Fruit fly (Drosophila melanogaster): ENCODE data around the gene Hakai.

Gene Hakai

dm6 chr2L:19576299-19576971 is 5.8 kb downstream of the Hakai start (continued):
- TF ChIP-seq CG8290 (GFP tag; optimal IDR thresholded peaks at IDR 0.05) = no peak
- peak in 1 of 2 experiments; percentile 11 for TF ChIP-seq CG8290 (tag; optimal IDR thresholded peaks at IDR 0.05)
- no peak for TF ChIP-seq dmrt11E (tag; optimal IDR thresholded peaks at IDR 0.05)
- TF ChIP-seq CG14441 (GFP tag; IDR thresholded peaks at IDR 0.05) = no peak
- TF ChIP-seq CG12391 (tag; optimal IDR thresholded peaks at IDR 0.05) = no peak
- no peak for TF ChIP-seq E2f2 (GFP tag; IDR thresholded peaks at IDR 0.05)
- TF ChIP-seq CG9876 (GFP tag; optimal IDR thresholded peaks at IDR 0.05) = no peak
- TF ChIP-seq CG5245 (GFP tag; optimal IDR thresholded peaks at IDR 0.05) = no peak
- no peak for TF ChIP-seq fd96Cb (tag; optimal IDR thresholded peaks at IDR 0.05)
- TF ChIP-seq Meics (GFP tag; optimal IDR thresholded peaks at IDR 0.05) = no peak
- TF ChIP-seq bsh (GFP tag; optimal IDR thresholded peaks at IDR 0.05) = peak in 1 of 2 experiments; percentile 1
- no peak for TF ChIP-seq CG12299 (tag; optimal IDR thresholded peaks at IDR 0.05)
- no peak for TF ChIP-seq CG17359 (tag; optimal IDR thresholded peaks at IDR 0.05)
- TF ChIP-seq CG34224 (GFP tag; IDR thresholded peaks at IDR 0.05; ENCODE audit: partially characterized antibody) = peak; percentile 38; the same call in 1 of the 3 replicates
- TF ChIP-seq Atf-2 (GFP tag; optimal IDR thresholded peaks at IDR 0.05) = no peak
- TF ChIP-seq Opbp (GFP tag; IDR thresholded peaks at IDR 0.05; ENCODE audit: partially characterized antibody) = no peak
- TF ChIP-seq CTCF (GFP tag; optimal IDR thresholded peaks at IDR 0.05) = no peak
- no peak for TF ChIP-seq rib (GFP tag; IDR thresholded peaks at IDR 0.05)
- peak; percentile 83 for TF ChIP-seq CG3065 (GFP tag; optimal IDR thresholded peaks at IDR 0.05)
- peak; percentile 10 for TF ChIP-seq pnt (GFP tag; optimal IDR thresholded peaks at IDR 0.05)
- no peak for TF ChIP-seq CG4360 (GFP tag; IDR thresholded peaks at IDR 0.05)
- TF ChIP-seq CG10147 (GFP tag; optimal IDR thresholded peaks at IDR 0.05) = no peak
- peak; percentile 9 for TF ChIP-seq CG2116 (GFP tag; optimal IDR thresholded peaks at IDR 0.05)
- no peak for TF ChIP-seq usp (GFP tag; optimal IDR thresholded peaks at IDR 0.05)
- TF ChIP-seq lbe (GFP tag; optimal IDR thresholded peaks at IDR 0.05) = peak; percentile 38
- no peak for TF ChIP-seq Chrac-16 (GFP tag; optimal IDR thresholded peaks at IDR 0.05)
- no peak for TF ChIP-seq CG15073 (GFP tag; optimal IDR thresholded peaks at IDR 0.05)

- TF ChIP-seq rib (GFP tag; IDR thresholded peaks at IDR 0.05) (no peak; the same call in 1 of the 2 replicates), Stat92E (GFP tag; optimal IDR thresholded peaks at IDR 0.05) (no peak), CG6791 (GFP tag; IDR thresholded peaks at IDR 0.05; ENCODE audit: partially characterized antibody) (0 out of 3 replicates have a peak, but pooled peaks have one; percentile 14), CG17186 (GFP tag; optimal IDR thresholded peaks at IDR 0.05) (peak; percentile 84), CG10654 (GFP tag; optimal IDR thresholded peaks at IDR 0.05) (peak; percentile 96), az2 (GFP tag; optimal IDR thresholded peaks at IDR 0.05) (peak; percentile 97), Fer2 (tag; optimal IDR thresholded peaks at IDR 0.05) (peak; percentile 83), CG2199 (GFP tag; IDR thresholded peaks at IDR 0.05) (peak; percentile 58; the same call in 1 of the 3 replicates), Taf1 (GFP tag; IDR thresholded peaks at IDR 0.05) (peak; percentile 87), CG1792 (GFP tag; optimal IDR thresholded peaks at IDR 0.05) (peak; percentile 94), CG11504 (tag; optimal IDR thresholded peaks at IDR 0.05) (peak; percentile 96), CG10321 (GFP tag; IDR thresholded peaks at IDR 0.05) (peak; percentile 48), gce (GFP tag; IDR thresholded peaks at IDR 0.05) (peak; percentile 57), Xrp1 (GFP tag; IDR thresholded peaks at IDR 0.05) (peak; percentile 94), Meics (GFP tag; optimal IDR thresholded peaks at IDR 0.05) (peak; percentile 98), gcm2 (GFP tag; optimal IDR thresholded peaks at IDR 0.05) (peak; percentile 87), CG18764 (GFP tag; optimal IDR thresholded peaks at IDR 0.05) (peak; percentile 96), Dek (tag; optimal IDR thresholded peaks at IDR 0.05) (peak; percentile 95), nom (GFP tag; optimal IDR thresholded peaks at IDR 0.05) (peak; percentile 74), knrl (GFP tag; IDR thresholded peaks at IDR 0.05; ENCODE audit: partially characterized antibody) (no peak), ken (GFP tag; IDR thresholded peaks at IDR 0.05) (peak; percentile 89), da (GFP tag; optimal IDR thresholded peaks at IDR 0.05) (peak; percentile 94), lab (GFP tag; optimal IDR thresholded peaks at IDR 0.05) (peak; percentile 96), CG18619 (GFP tag; optimal IDR thresholded peaks at IDR 0.05) (peak; percentile 98)
Observed at dm6 chr2L:19575626-19576298, 6.5 kb downstream of the Hakai start.

Measured in whole organism, embryonic.